Worm (Caenorhabditis elegans): Measurements from ENCODE around the gene daf-22.

ce11 chrII:12393690-12394089 lies 31.8 kb downstream of the daf-22 start, which contains the start of gene Y57A10B.7:
- TF ChIP-seq lir-3 (tag; optimal IDR thresholded peaks at IDR 0.05) (no peak), nhr-76 (tag; optimal IDR thresholded peaks at IDR 0.05) (no peak), mxl-2 (GFP tag; conservative IDR thresholded peaks at IDR 0.05) (no peak), daf-12 (tag; optimal IDR thresholded peaks at IDR 0.05) (no peak), arid-1 (GFP tag; conservative IDR thresholded peaks at IDR 0.05) (no peak)

All from whole organism, L4 larva.